Fruit fly (Drosophila melanogaster) whole organism, embryonic: ENCODE measurements around the gene CG13829.

Experiments used
- Asciz ChIP-seq: fragments of 200-800 bp; sonication (Bioruptor generic); optimal IDR thresholded peaks from 2 replicates; lab custom pipeline; 2017; ENCODE audit warnings: missing biosample characterization, mild to moderate bottlenecking, missing genetic modification characterization, missing genetic modification reagents
- Blimp-1 ChIP-seq: fragments of 200-800 bp; sonication (Bioruptor generic); optimal IDR thresholded peaks from 3 replicates; lab custom pipeline; 2018; ENCODE audit warnings: missing biosample characterization, missing genetic modification characterization, mild to moderate bottlenecking, moderate library complexity, missing genetic modification reagents
- CG13894 ChIP-seq: fragments of 200-800 bp; sonication (Bioruptor generic); optimal IDR thresholded peaks from 3 replicates; lab custom pipeline; 2018; ENCODE audit warnings: missing biosample characterization, mild to moderate bottlenecking, missing genetic modification characterization, moderate library complexity
- CG17186 ChIP-seq: fragments of 200-800 bp; sonication (Bioruptor generic); optimal IDR thresholded peaks from 3 replicates; lab custom pipeline; 2017; ENCODE audit warnings: missing biosample characterization, missing genetic modification reagents, missing genetic modification characterization
- CG17328 ChIP-seq: fragments of 200-800 bp; sonication (Bioruptor generic); IDR thresholded peaks from 2 replicates; pipeline ENCODE4 v1.3.6; 2022; ENCODE audit warnings: missing biosample characterization, missing genetic modification characterization
- CG2199 ChIP-seq: fragments of 200-800 bp; sonication (Bioruptor generic); IDR thresholded peaks from 3 replicates; pipeline ENCODE4 v1.3.6; 2022; ENCODE audit warnings: missing biosample characterization, missing genetic modification characterization
- CG30403 ChIP-seq: fragments of 200-800 bp; sonication (Bioruptor generic); optimal IDR thresholded peaks from 3 replicates; lab custom pipeline; 2016; ENCODE audit warnings: missing biosample characterization, missing genetic modification characterization
- CG3281 ChIP-seq: fragments of 200-800 bp; sonication (Bioruptor generic); optimal IDR thresholded peaks from 3 replicates; lab custom pipeline; 2017; ENCODE audit warnings: missing biosample characterization, mild to moderate bottlenecking, missing genetic modification characterization
- CG34422 ChIP-seq: fragments of 200-800 bp; sonication (Bioruptor generic); IDR thresholded peaks from 3 replicates; pipeline ENCODE4 v1.3.6; 2022; ENCODE audit warnings: missing biosample characterization, missing genetic modification characterization
- CG4360 ChIP-seq: fragments of 200-800 bp; sonication (Bioruptor generic); IDR thresholded peaks from 2 replicates; pipeline ENCODE4 v1.3.6; 2022; ENCODE audit warnings: missing biosample characterization, missing genetic modification characterization
- CG6791 ChIP-seq: fragments of 200-800 bp; sonication (Bioruptor generic); IDR thresholded peaks from 3 replicates; pipeline ENCODE4 v1.3.6; 2022; ENCODE audit warnings: missing biosample characterization, missing genetic modification characterization; ENCODE audit not compliant: partially characterized antibody
- CG7786 ChIP-seq: fragments of 200-800 bp; sonication (Bioruptor generic); optimal IDR thresholded peaks from 2 replicates; lab custom pipeline; 2016; ENCODE audit warnings: missing biosample characterization, missing genetic modification characterization
- CG7928 ChIP-seq: fragments of 200-800 bp; sonication (Bioruptor generic); optimal IDR thresholded peaks from 2 replicates; lab custom pipeline; 2017; ENCODE audit warnings: missing biosample characterization, mild to moderate bottlenecking, missing genetic modification characterization
- CG9609 ChIP-seq: fragments of 200-800 bp; sonication (Bioruptor generic); optimal IDR thresholded peaks from 3 replicates; lab custom pipeline; 2016; ENCODE audit warnings: missing biosample characterization, missing genetic modification characterization
- Deaf1 ChIP-seq: fragments of 200-800 bp; optimal IDR thresholded peaks from 3 replicates; lab custom pipeline; 2019; ENCODE audit warnings: missing biosample characterization, mild to moderate bottlenecking, missing genetic modification characterization, moderate library complexity
- Dek ChIP-seq: fragments of 200-800 bp; sonication (Bioruptor generic); optimal IDR thresholded peaks from 3 replicates; lab custom pipeline; 2019; ENCODE audit warnings: missing biosample characterization, mild to moderate bottlenecking, missing genetic modification characterization, moderate library complexity
- Dip3 ChIP-seq: fragments of 200-800 bp; sonication (Bioruptor generic); optimal IDR thresholded peaks from 3 replicates; lab custom pipeline; 2016; ENCODE audit warnings: missing biosample characterization, missing genetic modification characterization
- E2f1 ChIP-seq: fragments of 200-800 bp; sonication (Bioruptor generic); IDR thresholded peaks from 2 replicates; pipeline ENCODE4 v1.3.6; 2022; ENCODE audit warnings: missing biosample characterization, missing genetic modification characterization
- H2.0 ChIP-seq: fragments of 200-800 bp; sonication (Bioruptor generic); IDR thresholded peaks from 2 replicates; pipeline ENCODE4 v1.3.6; 2022; ENCODE audit warnings: missing biosample characterization, missing genetic modification characterization
- Hr78 ChIP-seq, 2 experiments: fragments of 200-800 bp in 1 of 2; fragments of >200 bp in 1 of 2; sonication (Bioruptor generic) in 1 of 2; optimal IDR thresholded peaks; 2 replicates each; lab custom pipeline; 2017 to 2019; ENCODE audit warnings: missing biosample characterization in 2 of 2, missing genetic modification characterization in 2 of 2, mild to moderate bottlenecking in 1 of 2, moderate library complexity in 1 of 2
- MBD-R2 ChIP-seq: fragments of 200-800 bp; sonication (Bioruptor generic); IDR thresholded peaks from 2 replicates; pipeline ENCODE4 v1.3.6; 2022; ENCODE audit warnings: missing biosample characterization, missing genetic modification characterization
- NK7.1 ChIP-seq: fragments of 200-800 bp; sonication (Bioruptor generic); optimal IDR thresholded peaks from 3 replicates; lab custom pipeline; 2016; ENCODE audit warnings: missing biosample characterization, missing genetic modification characterization
- Nf-YA ChIP-seq: fragments of 200-800 bp; sonication (Bioruptor generic); IDR thresholded peaks from 2 replicates; pipeline ENCODE4 v1.3.6; 2022; ENCODE audit warnings: missing biosample characterization, missing genetic modification characterization
- Optix ChIP-seq: fragments of 200-800 bp; sonication (Bioruptor generic); IDR thresholded peaks from 3 replicates; pipeline ENCODE4 v1.3.6; 2022; ENCODE audit warnings: missing biosample characterization, missing genetic modification characterization
- Ssrp ChIP-seq: fragments of 200-800 bp; sonication (Bioruptor generic); optimal IDR thresholded peaks from 2 replicates; lab custom pipeline; 2018; ENCODE audit warnings: missing biosample characterization, mild to moderate bottlenecking, missing genetic modification characterization, moderate library complexity
- TFAM ChIP-seq: fragments of 200-800 bp; sonication (Bioruptor generic); optimal IDR thresholded peaks from 2 replicates; lab custom pipeline; 2017; ENCODE audit warnings: missing biosample characterization, missing genetic modification characterization, inconsistent platforms
- cato ChIP-seq: fragments of 200-800 bp; sonication (Bioruptor generic); optimal IDR thresholded peaks from 2 replicates; lab custom pipeline; 2016; ENCODE audit warnings: missing biosample characterization, missing genetic modification characterization, borderline replicate concordance
- ci ChIP-seq: fragments of 200-800 bp; sonication (Bioruptor generic); IDR thresholded peaks from 3 replicates; pipeline ENCODE4 v1.3.6; 2022; ENCODE audit warnings: missing biosample characterization, missing genetic modification characterization
- dati ChIP-seq: fragments of 200-800 bp; sonication (Bioruptor generic); IDR thresholded peaks from 2 replicates; pipeline ENCODE4 v1.3.6; 2022; ENCODE audit warnings: missing biosample characterization, missing genetic modification characterization
- exex ChIP-seq: fragments of 200-800 bp; sonication (Bioruptor generic); optimal IDR thresholded peaks from 4 replicates; lab custom pipeline; 2018; ENCODE audit warnings: missing biosample characterization, mild to moderate bottlenecking, missing genetic modification characterization, moderate library complexity
- fd64A ChIP-seq: fragments of 200-800 bp; sonication (Bioruptor generic); optimal IDR thresholded peaks from 3 replicates; lab custom pipeline; 2018; ENCODE audit warnings: missing biosample characterization, mild to moderate bottlenecking, missing genetic modification characterization
- gcm2 ChIP-seq: fragments of 200-800 bp; sonication (Bioruptor generic); optimal IDR thresholded peaks from 2 replicates; lab custom pipeline; 2016; ENCODE audit warnings: missing biosample characterization, missing genetic modification characterization
- inv ChIP-seq: fragments of 200-800 bp; sonication (Bioruptor generic); IDR thresholded peaks from 2 replicates; pipeline ENCODE4 v1.3.6; 2022; ENCODE audit warnings: missing biosample characterization, missing genetic modification characterization; ENCODE audit not compliant: partially characterized antibody
- lmd ChIP-seq: fragments of 200-800 bp; sonication (Bioruptor generic); IDR thresholded peaks from 2 replicates; pipeline ENCODE4 v1.3.6; 2022; ENCODE audit warnings: missing biosample characterization, missing genetic modification characterization
- mam ChIP-seq: fragments of 200-800 bp; sonication (Bioruptor generic); optimal IDR thresholded peaks from 3 replicates; lab custom pipeline; 2016; ENCODE audit warnings: missing biosample characterization, missing genetic modification characterization
- mld ChIP-seq: fragments of 200-800 bp; sonication (Bioruptor generic); IDR thresholded peaks from 3 replicates; pipeline ENCODE4 v1.3.6; 2022; ENCODE audit warnings: missing biosample characterization, missing genetic modification characterization; ENCODE audit not compliant: partially characterized antibody
- nom ChIP-seq: fragments of 200-800 bp; sonication (Bioruptor generic); optimal IDR thresholded peaks from 2 replicates; lab custom pipeline; 2017; ENCODE audit warnings: missing biosample characterization, missing genetic modification characterization, mild to moderate bottlenecking, moderate library complexity, missing genetic modification reagents
- otp ChIP-seq: fragments of 200-800 bp; sonication (Bioruptor generic); IDR thresholded peaks from 3 replicates; pipeline ENCODE4, ENCODE4 v1.3.6; 2022; ENCODE audit warnings: missing biosample characterization, missing genetic modification characterization
- phol ChIP-seq: fragments of 200-800 bp; sonication (Bioruptor generic); optimal IDR thresholded peaks from 3 replicates; lab custom pipeline; 2018; ENCODE audit warnings: missing biosample characterization, mild to moderate bottlenecking, missing genetic modification characterization, moderate library complexity
- pita ChIP-seq: fragments of 200-800 bp; sonication (Bioruptor generic); optimal IDR thresholded peaks from 2 replicates; lab custom pipeline; 2017; ENCODE audit warnings: missing biosample characterization, mild to moderate bottlenecking, missing genetic modification characterization
- prd ChIP-seq, 3 experiments: fragments of >200 bp in 2 of 3; fragments of 200-800 bp in 1 of 3; sonication (Bioruptor generic) in 1 of 3; optimal IDR thresholded peaks in 2 of 3; IDR thresholded peaks in 1 of 3; 2 replicates in 2 of 3; 3 replicates in 1 of 3; pipeline versions ENCODE4 v1.3.6 to Lab custom; 2017 to 2022; ENCODE audit warnings: missing biosample characterization in 1 of 3, missing genetic modification characterization in 1 of 3
- sens ChIP-seq: fragments of 200-800 bp; sonication (Bioruptor generic); peaks from one replicate; lab custom pipeline; 2016; ENCODE audit warnings: missing biosample characterization, missing genetic modification characterization
- seq ChIP-seq: fragments of 200-800 bp; sonication (Bioruptor generic); IDR thresholded peaks from 2 replicates; pipeline ENCODE4 v1.3.6; 2022; ENCODE audit warnings: missing biosample characterization, missing genetic modification characterization
- shn ChIP-seq: fragments of 200-800 bp; sonication (Bioruptor generic); optimal IDR thresholded peaks from 3 replicates; lab custom pipeline; 2016; ENCODE audit warnings: missing biosample characterization, missing genetic modification characterization
- stc ChIP-seq: fragments of 200-800 bp; sonication (Bioruptor generic); IDR thresholded peaks from 2 replicates; pipeline ENCODE4 v1.3.6; 2022; ENCODE audit warnings: missing biosample characterization, missing genetic modification characterization
- tap ChIP-seq: fragments of 200-800 bp; optimal IDR thresholded peaks from 3 replicates; lab custom pipeline; 2019; ENCODE audit warnings: missing biosample characterization, mild to moderate bottlenecking, missing genetic modification characterization, moderate library complexity
- toy ChIP-seq: fragments of 200-800 bp; sonication (Bioruptor generic); IDR thresholded peaks from 2 replicates; pipeline ENCODE4 v1.3.6; 2022; ENCODE audit warnings: missing biosample characterization, missing genetic modification characterization
- usp ChIP-seq: fragments of >200 bp; optimal IDR thresholded peaks from 2 replicates; lab custom pipeline; 2017; ENCODE audit warnings: missing biosample characterization, missing genetic modification characterization
- vfl ChIP-seq: fragments of 200-800 bp; sonication (Bioruptor generic); optimal IDR thresholded peaks from 2 replicates; lab custom pipeline; 2016; ENCODE audit warnings: missing biosample characterization, missing genetic modification characterization
- vnd ChIP-seq: fragments of 200-800 bp; sonication (Bioruptor generic); IDR thresholded peaks from 3 replicates; pipeline ENCODE4 v1.3.6; 2022; ENCODE audit warnings: missing biosample characterization, missing genetic modification characterization; ENCODE audit not compliant: partially characterized antibody

The CG13829 gene

DNA sequence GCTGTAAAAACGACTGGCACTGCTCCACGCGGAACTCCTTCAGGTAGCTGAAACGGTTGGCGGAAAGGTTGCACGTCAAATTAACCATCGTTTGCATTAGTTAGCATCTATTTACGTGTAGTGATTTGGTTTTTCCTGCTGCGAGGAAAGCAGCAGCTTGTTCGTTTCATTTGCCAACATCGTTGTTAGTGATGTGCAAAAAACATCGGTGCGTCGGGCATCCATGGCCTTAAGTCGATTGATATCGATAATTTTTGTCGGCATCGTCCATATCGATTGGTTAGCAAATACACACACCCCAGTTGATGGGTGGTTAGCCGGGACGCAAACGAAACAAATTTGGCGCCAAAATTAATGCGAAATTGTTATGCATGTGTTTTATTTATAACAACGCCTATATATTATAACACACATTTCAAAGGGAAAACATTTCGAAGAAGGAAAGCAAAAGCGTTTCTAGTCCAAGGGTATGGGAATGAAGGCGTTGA is 3.4 kb downstream of the CG13829 start, which contains the start of gene unk (continued):
- TF ChIP-seq TFAM (no peak), exex (no peak), H2.0 (peak; percentile 14; the same call in 1 of the 2 replicates), NK7.1 (GFP tag; lab: Kevin White, UChicago) (no peak), CG2199 (GFP tag; lab: Robert Waterston, UW) (peak; percentile 65; the same call in 1 of the 3 replicates), otp (GFP tag; lab: Robert Waterston, UW) (no peak), Dip3 (GFP tag; lab: Kevin White, UChicago) (no peak), Blimp-1 (GFP tag; lab: Kevin White, UChicago) (no peak), lmd (GFP tag; lab: Robert Waterston, UW) (no peak; the same call in 1 of the 2 replicates), CG7928 (GFP tag; lab: Kevin White, UChicago) (no peak), CG17328 (GFP tag; lab: Robert Waterston, UW) (no peak), CG30403 (GFP tag; lab: Kevin White, UChicago) (no peak), CG6791 (GFP tag; lab: Robert Waterston, UW) (peak; percentile 97), cato (GFP tag; lab: Kevin White, UChicago) (no peak), CG7786 (GFP tag; lab: Kevin White, UChicago) (no peak), fd64A (GFP tag; lab: Kevin White, UChicago) (no peak), CG13894 (tag; lab: Kevin White, UChicago) (peak; percentile 2), Deaf1 (peak; percentile 56), tap (tag; lab: Kevin White, UChicago) (no peak), usp (GFP tag; lab: Kevin White, UChicago) (no peak), Optix (GFP tag; lab: Robert Waterston, UW) (no peak), E2f1 (GFP tag; lab: Robert Waterston, UW) (peak; percentile 75), Ssrp (no peak), Nf-YA (GFP tag; lab: Robert Waterston, UW) (no peak), gcm2 (GFP tag; lab: Kevin White, UChicago) (no peak), CG3281 (GFP tag; lab: Kevin White, UChicago) (no peak), ci (GFP tag; lab: Robert Waterston, UW) (peak; percentile 42; the same call in 1 of the 3 replicates), prd (optimal IDR thresholded peaks at IDR 0.05; lab: Kevin White, UChicago) (no peak), prd (GFP tag; IDR thresholded peaks at IDR 0.05; lab: Robert Waterston, UW) (no peak), Dek (no peak), Asciz (GFP tag; lab: Kevin White, UChicago) (no peak), mld (GFP tag; lab: Robert Waterston, UW) (peak; percentile 95), CG9609 (no peak), phol (tag; lab: Kevin White, UChicago) (peak; percentile 98), stc (GFP tag; lab: Robert Waterston, UW) (no peak), CG17186 (peak; percentile 41), CG34422 (GFP tag; lab: Robert Waterston, UW) (peak; percentile 37; the same call in 2 of the 3 replicates), shn (GFP tag; lab: Kevin White, UChicago) (peak; percentile 36), toy (GFP tag; lab: Robert Waterston, UW) (no peak), nom (no peak), mam (peak; percentile 31), pita (GFP tag; lab: Kevin White, UChicago) (peak; percentile 82), sens (GFP tag; lab: Kevin White, UChicago) (peak; percentile 80), vnd (GFP tag; lab: Robert Waterston, UW) (peak; percentile 96), dati (GFP tag; lab: Robert Waterston, UW) (no peak), CG4360 (no peak), inv (GFP tag; lab: Robert Waterston, UW) (peak; percentile 98), Hr78 (GFP tag; optimal IDR thresholded peaks at IDR 0.05; lab: Kevin White, UChicago) (no peak), seq (no peak), MBD-R2 (peak; percentile 19; the same call in 1 of the 2 replicates), vfl (GFP tag; lab: Kevin White, UChicago) (no peak)
